Fruit fly (Drosophila melanogaster) whole organism, wandering third instar larva: ENCODE measurements around the gene Pvf1.

Experiments used
- Abd-B ChIP-seq: fragments of >200 bp; optimal IDR thresholded peaks from 2 replicates; lab custom pipeline; 2017; ENCODE audit warnings: missing biosample characterization, missing genetic modification characterization
- CG9705 ChIP-seq: fragments of 200-800 bp; sonication (Bioruptor generic); optimal IDR thresholded peaks from 2 replicates; lab custom pipeline; 2018; ENCODE audit warnings: missing biosample characterization, mild to moderate bottlenecking, missing genetic modification characterization
- Dfd ChIP-seq: fragments of >200 bp; optimal IDR thresholded peaks from 2 replicates; lab custom pipeline; 2017; ENCODE audit warnings: missing biosample characterization, missing genetic modification characterization
- Dif ChIP-seq: fragments of 200-275, 200-300 bp; sonication (Bioruptor generic); optimal IDR thresholded peaks from 2 replicates; lab custom pipeline; 2018; ENCODE audit warnings: missing biosample characterization, missing genetic modification characterization; ENCODE audit not compliant: partially characterized antibody
- Hr78 ChIP-seq: fragments of >200 bp; optimal IDR thresholded peaks from 2 replicates; lab custom pipeline; 2017; ENCODE audit warnings: missing biosample characterization, missing genetic modification characterization
- Mio ChIP-seq: sonication (Bioruptor generic); optimal IDR thresholded peaks from 2 replicates; lab custom pipeline; 2016; ENCODE audit warnings: missing biosample characterization, missing genetic modification characterization
- OdsH ChIP-seq: fragments of 200-800 bp; sonication (Bioruptor generic); optimal IDR thresholded peaks from 2 replicates; lab custom pipeline; 2016; ENCODE audit warnings: missing biosample characterization, mild to moderate bottlenecking, missing genetic modification characterization
- ey ChIP-seq: fragments of 200-800 bp; sonication (Bioruptor generic); optimal IDR thresholded peaks from 2 replicates; lab custom pipeline; 2016; ENCODE audit warnings: missing biosample characterization, missing genetic modification characterization
- foxo ChIP-seq, 2 experiments: fragments of 200-800 bp; sonication (Bioruptor generic); optimal IDR thresholded peaks; 2 replicates in 1 of 2; 3 replicates in 1 of 2; lab custom pipeline; 2016 to 2017; ENCODE audit warnings: missing biosample characterization in 2 of 2, missing genetic modification characterization in 2 of 2
- h ChIP-seq: fragments of 200-800 bp; sonication (Bioruptor generic); optimal IDR thresholded peaks from 3 replicates; lab custom pipeline; 2016; ENCODE audit warnings: missing biosample characterization, mild to moderate bottlenecking, missing genetic modification characterization
- lola ChIP-seq: fragments of >200 bp; optimal IDR thresholded peaks from 2 replicates; lab custom pipeline; 2017; ENCODE audit warnings: missing biosample characterization, missing genetic modification characterization
- rgr ChIP-seq: fragments of 200-800 bp; sonication (Bioruptor generic); optimal IDR thresholded peaks from 3 replicates; lab custom pipeline; 2016; ENCODE audit warnings: missing biosample characterization, mild to moderate bottlenecking, missing genetic modification characterization
- sage ChIP-seq: fragments of 200-800 bp; sonication (Bioruptor generic); optimal IDR thresholded peaks from 2 replicates; lab custom pipeline; 2016; ENCODE audit warnings: missing biosample characterization, mild to moderate bottlenecking, missing genetic modification characterization
- tai ChIP-seq: sonication (Bioruptor generic); optimal IDR thresholded peaks from 2 replicates; lab custom pipeline; 2016; ENCODE audit warnings: missing biosample characterization, missing genetic modification characterization

The Pvf1 gene

dm6 chrX:18869489-18870132 is 37.1 kb downstream of the Pvf1 start (continued):
- TF ChIP-seq ey (peak; percentile 64), Hr78 (no peak), Abd-B (no peak), tai (GFP tag; lab: Kevin White, UChicago) (no peak), h (GFP tag; lab: Kevin White, UChicago) (peak; percentile 62), Dif (GFP tag; lab: Kevin White, UChicago) (no peak), lola (no peak), CG9705 (GFP tag; lab: Kevin White, UChicago) (no peak), rgr (GFP tag; lab: Kevin White, UChicago) (peak; percentile 67), Mio (GFP tag; lab: Kevin White, UChicago) (no peak), foxo (GFP tag; optimal IDR thresholded peaks at IDR 0.05; lab: Kevin White, UChicago) (peak in 1 of 2 experiments; percentile 71), Dfd (no peak)
- TF ChIP-seq, all 38 proteins: peak for 14

- TF ChIP-seq Hr78 (no peak), Dfd (no peak), OdsH (GFP tag; lab: Kevin White, UChicago) (no peak), sage (GFP tag; lab: Kevin White, UChicago) (no peak)
Measured at dm6 chrX:18883999-18884671, 51.7 kb downstream of the Pvf1 start, which contains the start of gene CG7332. Gene CG7332 (plus strand): TSS chrX:18884513.
